Worm (Caenorhabditis elegans) whole organism, early embryonic: ENCODE results near the gene cup-16.

Experiments used
- B0310.2 ChIP-seq: sonication (generic microtip); optimal IDR thresholded peaks from 2 replicates; lab custom pipeline; 2016; ENCODE audit warnings: mild to moderate bottlenecking, missing genetic modification characterization, missing compliant biosample characterization
- F13C5.2 ChIP-seq: sonication (generic microtip); optimal IDR thresholded peaks from 2 replicates; lab custom pipeline; 2017; ENCODE audit warnings: mild to moderate bottlenecking, missing genetic modification characterization, inconsistent platforms, missing compliant biosample characterization
- aly-1 ChIP-seq: sonication (generic microtip); optimal IDR thresholded peaks from 2 replicates; lab custom pipeline; 2016; ENCODE audit warnings: missing genetic modification characterization, missing compliant biosample characterization
- ama-1 ChIP-seq: fragments of 150-350 bp; optimal IDR thresholded peaks from 2 replicates; lab custom pipeline; 2014
- ceh-13 ChIP-seq: fragments of 200-800 bp; sonication (Bioruptor generic); optimal IDR thresholded peaks from 2 replicates; lab custom pipeline; 2018; ENCODE audit warnings: mild to moderate bottlenecking, missing genetic modification characterization, missing compliant biosample characterization
- ceh-36 ChIP-seq: sonication (generic microtip); optimal IDR thresholded peaks from 2 replicates; lab custom pipeline; 2016; ENCODE audit warnings: missing genetic modification characterization, inconsistent platforms, missing compliant biosample characterization
- ets-7 ChIP-seq: sonication (generic microtip); optimal IDR thresholded peaks from 2 replicates; lab custom pipeline; 2016; ENCODE audit warnings: missing genotype, missing genetic modification characterization, missing compliant biosample characterization
- flt-1 ChIP-seq: fragments of 200-800 bp; sonication (Bioruptor generic); IDR thresholded peaks from 2 replicates; pipeline ENCODE4 v1.3.6; 2022; ENCODE audit warnings: missing genetic modification characterization, missing compliant biosample characterization
- hmbx-1 ChIP-seq: sonication (generic microtip); optimal IDR thresholded peaks from 2 replicates; lab custom pipeline; 2016; ENCODE audit warnings: mild to moderate bottlenecking, missing genetic modification characterization, missing compliant biosample characterization
- hmg-4 ChIP-seq: fragments of 200-800 bp; sonication (Bioruptor generic); optimal IDR thresholded peaks from 2 replicates; lab custom pipeline; 2018; ENCODE audit warnings: mild to moderate bottlenecking, missing genetic modification characterization, missing compliant biosample characterization
- hnd-1 ChIP-seq: sonication (generic microtip); optimal IDR thresholded peaks from 2 replicates; lab custom pipeline; 2016; ENCODE audit warnings: missing genetic modification characterization, missing compliant biosample characterization
- pes-1 ChIP-seq: fragments of 200-800 bp; sonication (Bioruptor generic); IDR thresholded peaks from 2 replicates; pipeline ENCODE4 v1.3.6; 2022; ENCODE audit warnings: missing genetic modification reagents, missing genetic modification characterization, missing compliant biosample characterization
- scrt-1 ChIP-seq: fragments of 200-800 bp; sonication (Bioruptor generic); IDR thresholded peaks from 2 replicates; pipeline ENCODE4 v1.3.6; 2022; ENCODE audit warnings: missing genetic modification characterization, missing compliant biosample characterization
- sea-1 ChIP-seq: fragments of 200-800 bp; sonication (Bioruptor generic); conservative IDR thresholded peaks from 2 replicates; pipeline ENCODE4 v1.3.6; 2022; ENCODE audit warnings: missing genetic modification characterization, missing compliant biosample characterization
- tbx-11 ChIP-seq: fragments of 200-800 bp; sonication (Bioruptor generic); IDR thresholded peaks from 2 replicates; pipeline ENCODE4 v1.3.6; 2022; ENCODE audit warnings: missing genetic modification characterization, missing compliant biosample characterization
- tbx-37 ChIP-seq: fragments of 200-800 bp; sonication (Bioruptor generic); conservative IDR thresholded peaks from 2 replicates; pipeline ENCODE4 v1.3.6; 2022; ENCODE audit warnings: missing genetic modification reagents, missing genetic modification characterization, missing compliant biosample characterization
- tra-4 ChIP-seq: sonication (generic microtip); optimal IDR thresholded peaks from 2 replicates; lab custom pipeline; 2017; ENCODE audit warnings: missing genetic modification characterization, missing compliant biosample characterization

Gene cup-16

ce11 chrII:8679799-8680198 is 27.2 kb upstream of the cup-16 start:
- TF ChIP-seq flt-1 (GFP tag; lab: Robert Waterston, UW): no peak
- no peak for TF ChIP-seq tbx-37 (GFP tag; lab: Robert Waterston, UW)
- no peak for TF ChIP-seq ceh-13 (GFP tag; lab: Kevin White, UChicago)
- TF ChIP-seq tra-4: no peak
- no peak for TF ChIP-seq scrt-1 (GFP tag; lab: Robert Waterston, UW)
- no peak for TF ChIP-seq F13C5.2 (tag; lab: Kevin White, UChicago)
- no peak for TF ChIP-seq tbx-11
- TF ChIP-seq B0310.2 (tag; lab: Kevin White, UChicago): no peak
- TF ChIP-seq ama-1 (lab: Kevin White, UChicago): no peak
- no peak for TF ChIP-seq hnd-1 (tag; lab: Kevin White, UChicago)
- TF ChIP-seq sea-1 (GFP tag; lab: Robert Waterston, UW): no peak

- 0 out of 2 replicates have a peak, but pooled peaks have one; percentile 22 for TF ChIP-seq flt-1 (GFP tag; lab: Robert Waterston, UW)
- no peak for TF ChIP-seq tbx-37 (GFP tag; lab: Robert Waterston, UW)
These were observed 23.0 kb upstream of the cup-16 start for ce11 chrII:8683933-8684332.

- TF ChIP-seq aly-1 (tag; lab: Kevin White, UChicago) (no peak), scrt-1 (GFP tag; lab: Robert Waterston, UW) (no peak), B0310.2 (tag; lab: Kevin White, UChicago) (no peak), ama-1 (lab: Kevin White, UChicago) (no peak), sea-1 (GFP tag; lab: Robert Waterston, UW) (no peak), flt-1 (GFP tag; lab: Robert Waterston, UW) (no peak), ceh-13 (GFP tag; lab: Kevin White, UChicago) (no peak), tbx-37 (GFP tag; lab: Robert Waterston, UW) (no peak), pes-1 (no peak), tra-4 (no peak), hmbx-1 (tag; lab: Kevin White, UChicago) (no peak), hnd-1 (tag; lab: Kevin White, UChicago) (no peak)
These were observed 22.1 kb upstream of the cup-16 start, which contains the start of gene hgap-2 for ce11 chrII:8684824-8685223. Gene hgap-2, minus strand, starts transcription at chrII:8684924.

DNA sequence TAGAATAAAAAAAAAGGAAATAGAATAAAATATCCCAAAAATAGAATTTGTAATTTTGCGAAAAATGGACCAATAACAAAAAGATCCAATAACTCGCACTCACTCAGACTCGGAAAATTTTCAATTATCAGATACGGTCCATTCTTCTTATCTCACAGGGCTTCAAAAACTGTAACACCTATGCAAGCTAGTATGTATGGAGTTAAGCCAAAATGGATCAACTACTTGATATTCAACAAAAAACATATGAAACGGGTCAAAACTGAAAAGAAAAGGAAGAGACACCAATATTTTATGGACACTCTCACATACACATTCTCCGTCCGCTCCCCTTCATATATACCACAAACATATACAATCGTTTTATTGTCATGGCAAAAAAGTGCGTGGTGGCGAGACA is 21.3 kb upstream of the cup-16 start, which contains the start of gene C34C6.9:
Gene C34C6.9 (plus strand): TSS at position 301 of the 400 bp plus-strand sequence.
- TF ChIP-seq hmbx-1 (tag; lab: Kevin White, UChicago) (no peak), tra-4 (no peak), ets-7 (tag; lab: Kevin White, UChicago) (no peak), ama-1 (lab: Kevin White, UChicago) (no peak), flt-1 (GFP tag; lab: Robert Waterston, UW) (no peak), F13C5.2 (tag; lab: Kevin White, UChicago) (no peak), tbx-11 (no peak), hnd-1 (tag; lab: Kevin White, UChicago) (no peak), pes-1 (no peak), scrt-1 (GFP tag; lab: Robert Waterston, UW) (no peak), B0310.2 (tag; lab: Kevin White, UChicago) (no peak), hmg-4 (no peak), sea-1 (GFP tag; lab: Robert Waterston, UW) (no peak), aly-1 (tag; lab: Kevin White, UChicago) (no peak), ceh-36 (tag; lab: Kevin White, UChicago) (no peak), tbx-37 (GFP tag; lab: Robert Waterston, UW) (no peak)

DNA sequence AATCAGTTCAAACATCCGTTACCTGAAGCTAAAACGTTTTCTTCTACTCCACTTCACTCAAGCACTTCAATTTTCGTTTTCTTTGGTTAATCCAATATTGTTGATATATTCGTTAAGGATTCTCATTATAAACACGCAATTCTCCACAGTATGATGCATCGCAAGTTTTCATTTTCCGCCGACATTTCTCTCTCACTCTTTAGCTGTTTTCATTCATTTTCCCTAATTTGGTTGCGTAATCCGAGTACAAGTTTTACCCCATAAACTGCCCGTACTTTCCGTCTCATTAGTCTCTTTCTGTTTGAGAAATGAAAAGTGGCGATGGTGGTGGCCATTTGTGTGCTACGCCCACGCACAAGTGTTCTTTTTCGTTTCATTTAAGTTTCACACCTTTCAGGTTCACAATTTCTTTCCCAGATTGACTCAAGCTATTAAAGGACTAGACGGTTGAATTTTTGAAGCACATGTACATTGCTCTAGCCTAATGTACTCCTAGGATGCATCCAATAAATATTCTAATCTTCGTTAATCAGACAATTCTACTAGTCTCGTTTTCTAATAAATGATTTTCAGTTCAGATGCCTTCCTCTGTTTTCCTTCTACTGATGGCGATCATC is 15.5 kb upstream of the cup-16 start, which contains the start of gene C34C6.3:
Gene C34C6.3 (plus strand): TSS at position 567 of the 617 bp plus-strand sequence.
- TF ChIP-seq sea-1 (GFP tag; lab: Robert Waterston, UW): no peak
- TF ChIP-seq B0310.2 (tag; lab: Kevin White, UChicago): no peak

ce11 chrII:8695783-8696182 is 11.2 kb upstream of the cup-16 start, which contains the start of gene C34C6.10:
Gene C34C6.10, minus strand, starts transcription at chrII:8695883.
- TF ChIP-seq B0310.2 (tag; lab: Kevin White, UChicago) (no peak), F13C5.2 (tag; lab: Kevin White, UChicago) (no peak), flt-1 (GFP tag; lab: Robert Waterston, UW) (no peak), tbx-37 (GFP tag; lab: Robert Waterston, UW) (no peak), tbx-11 (no peak), scrt-1 (GFP tag; lab: Robert Waterston, UW) (no peak), ama-1 (lab: Kevin White, UChicago) (no peak), pes-1 (no peak), tra-4 (no peak), hmg-4 (no peak), hmbx-1 (tag; lab: Kevin White, UChicago) (no peak), ceh-36 (tag; lab: Kevin White, UChicago) (no peak), ets-7 (tag; lab: Kevin White, UChicago) (no peak), ceh-13 (GFP tag; lab: Kevin White, UChicago) (no peak), sea-1 (GFP tag; lab: Robert Waterston, UW) (no peak), hnd-1 (tag; lab: Kevin White, UChicago) (no peak), aly-1 (tag; lab: Kevin White, UChicago) (no peak)

DNA sequence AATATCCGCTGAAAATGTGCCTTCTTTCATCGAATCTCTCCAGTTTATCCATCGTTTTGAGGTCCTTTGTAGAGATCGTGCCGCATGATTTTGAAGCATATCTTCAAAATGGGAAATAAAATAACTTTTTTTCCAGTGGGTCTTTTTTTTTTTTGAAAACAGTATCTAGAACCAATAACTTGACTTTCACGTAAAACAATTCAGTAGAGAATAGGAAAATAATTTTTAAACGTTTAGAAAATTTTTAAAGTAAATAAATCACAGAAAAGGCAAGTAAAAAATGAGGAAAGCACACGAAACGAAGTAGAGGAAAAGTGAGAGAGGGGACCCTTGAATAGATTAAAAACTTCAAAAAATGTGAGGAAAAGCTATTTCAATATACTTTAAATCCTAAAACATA is 8.1 kb upstream of the cup-16 start, which contains the start of gene chdh-1:
Gene chdh-1 (minus strand): TSS at position 101 of the 400 bp plus-strand sequence.
- TF ChIP-seq ama-1 (lab: Kevin White, UChicago) (no peak), hnd-1 (tag; lab: Kevin White, UChicago) (no peak), ceh-36 (tag; lab: Kevin White, UChicago) (no peak), tbx-11 (no peak)
